Fruit fly (Drosophila melanogaster) whole organism, embryonic: ENCODE measurements around the gene Paris.

Experiments used
- CG4328 ChIP-seq: fragments of 200-800 bp; sonication (Bioruptor generic); optimal IDR thresholded peaks from 3 replicates; lab custom pipeline; 2017; ENCODE audit warnings: missing biosample characterization, missing genetic modification reagents, missing genetic modification characterization
- D ChIP-seq, 2 experiments: fragments of 200-800 bp in 1 of 2; fragments of >200 bp in 1 of 2; sonication (Bioruptor generic) in 1 of 2; optimal IDR thresholded peaks; 2 replicates in 1 of 2; 3 replicates in 1 of 2; lab custom pipeline; 2017; ENCODE audit warnings: mild to moderate bottlenecking in 1 of 2, missing biosample characterization in 1 of 2, missing genetic modification characterization in 1 of 2, missing genetic modification reagents in 1 of 2
- Dip2 ChIP-seq: fragments of 200-800 bp; sonication (Bioruptor generic); IDR thresholded peaks from 2 replicates; pipeline ENCODE4 v1.3.6; 2022; ENCODE audit warnings: missing biosample characterization, missing genetic modification characterization
- HLH3B ChIP-seq: fragments of 200-800 bp; sonication (Bioruptor generic); IDR thresholded peaks from 2 replicates; pipeline ENCODE4 v1.3.6; 2022; ENCODE audit warnings: missing biosample characterization, missing genetic modification characterization
- TFAM ChIP-seq: fragments of 200-800 bp; sonication (Bioruptor generic); optimal IDR thresholded peaks from 2 replicates; lab custom pipeline; 2017; ENCODE audit warnings: missing biosample characterization, missing genetic modification characterization, inconsistent platforms
- Xrp1 ChIP-seq: fragments of 200-800 bp; sonication (Bioruptor generic); IDR thresholded peaks from 2 replicates; pipeline ENCODE4 v1.3.6; 2022; ENCODE audit warnings: missing biosample characterization, missing genetic modification characterization
- gsb-n ChIP-seq: fragments of 200-800 bp; sonication (Bioruptor generic); optimal IDR thresholded peaks from 3 replicates; lab custom pipeline; 2018; ENCODE audit warnings: missing biosample characterization, mild to moderate bottlenecking, missing genetic modification characterization
- h ChIP-seq: fragments of >200 bp; optimal IDR thresholded peaks from 2 replicates; lab custom pipeline; 2017
- rib ChIP-seq: fragments of 200-800 bp; sonication (Bioruptor generic); IDR thresholded peaks from 2 replicates; pipeline ENCODE4 v1.3.6; 2022; ENCODE audit warnings: missing biosample characterization, missing genetic modification characterization

- TF ChIP-seq Dip2 (GFP tag; lab: Robert Waterston, UW) (no peak), Xrp1 (peak; percentile 30; the same call in 1 of the 2 replicates), D (optimal IDR thresholded peaks at IDR 0.05; lab: Kevin White, UChicago) (no peak), D (GFP tag; optimal IDR thresholded peaks at IDR 0.05; lab: Kevin White, UChicago) (peak; percentile 69), CG4328 (peak; percentile 77), rib (GFP tag; lab: Robert Waterston, UW) (peak; percentile 70), gsb-n (tag; lab: Kevin White, UChicago) (peak; percentile 80), h (lab: Kevin White, UChicago) (no peak), HLH3B (GFP tag; lab: Robert Waterston, UW) (peak; percentile 70), TFAM (GFP tag; lab: Kevin White, UChicago) (peak; percentile 17)
Measured at dm6 chr2L:4458119-4459056, 5.0 kb upstream of the Paris start, which contains the start of gene RpL27A.
